Fruit fly (Drosophila melanogaster) whole organism, embryonic: Measurements from ENCODE around the gene shv.

Source experiments
- Atf3 ChIP-seq: fragments of 200-800 bp; sonication (Bioruptor generic); optimal IDR thresholded peaks from 3 replicates; lab custom pipeline; 2016; ENCODE audit warnings: missing biosample characterization, missing genetic modification characterization
- Bgb ChIP-seq: fragments of 200-800 bp; sonication (Bioruptor generic); IDR thresholded peaks from 2 replicates; pipeline ENCODE4 v1.3.6; 2022; ENCODE audit warnings: missing biosample characterization, missing genetic modification characterization; ENCODE audit not compliant: partially characterized antibody
- CG10209 ChIP-seq: fragments of 200-800 bp; sonication (Bioruptor generic); optimal IDR thresholded peaks from 3 replicates; lab custom pipeline; 2017; ENCODE audit warnings: missing biosample characterization, mild to moderate bottlenecking, missing genetic modification characterization, missing genetic modification reagents
- CG10267 ChIP-seq: fragments of 200-800 bp; sonication (Bioruptor generic); optimal IDR thresholded peaks from 2 replicates; lab custom pipeline; 2018; ENCODE audit warnings: missing biosample characterization, mild to moderate bottlenecking, missing genetic modification characterization, moderate library complexity
- CG10321 ChIP-seq: fragments of 200-800 bp; sonication (Bioruptor generic); IDR thresholded peaks from 2 replicates; pipeline ENCODE4 v1.3.6; 2022; ENCODE audit warnings: missing biosample characterization, missing genetic modification characterization
- CG11560 ChIP-seq: fragments of 200-800 bp; sonication (Bioruptor generic); IDR thresholded peaks from 3 replicates; pipeline ENCODE4 v1.3.6; 2022; ENCODE audit warnings: missing biosample characterization, missing genetic modification characterization
- CG11723 ChIP-seq: fragments of 200-800 bp; sonication (Bioruptor generic); optimal IDR thresholded peaks from 2 replicates; lab custom pipeline; 2017; ENCODE audit warnings: missing biosample characterization, mild to moderate bottlenecking, missing genetic modification characterization
- CG13296 ChIP-seq: fragments of 200-800 bp; sonication (Bioruptor generic); optimal IDR thresholded peaks from 3 replicates; lab custom pipeline; 2018; ENCODE audit warnings: missing biosample characterization, mild to moderate bottlenecking, missing genetic modification characterization
- CG13624 ChIP-seq: fragments of 200-800 bp; sonication (Bioruptor generic); optimal IDR thresholded peaks from 2 replicates; lab custom pipeline; 2016; ENCODE audit warnings: missing biosample characterization, missing genetic modification characterization
- CG1529 ChIP-seq: fragments of 200-800 bp; sonication (Bioruptor generic); optimal IDR thresholded peaks from 3 replicates; lab custom pipeline; 2018; ENCODE audit warnings: missing biosample characterization, missing genetic modification characterization
- CG1602 ChIP-seq: fragments of 200-800 bp; sonication (Bioruptor generic); optimal IDR thresholded peaks from 3 replicates; lab custom pipeline; 2016; ENCODE audit warnings: missing biosample characterization, missing genetic modification characterization
- CG18262 ChIP-seq: fragments of 200-800 bp; optimal IDR thresholded peaks from 3 replicates; lab custom pipeline; 2019; ENCODE audit warnings: missing biosample characterization, mild to moderate bottlenecking, missing genetic modification characterization, moderate library complexity
- CG1832 ChIP-seq: fragments of 200-800 bp; sonication (Bioruptor generic); optimal IDR thresholded peaks from 2 replicates; lab custom pipeline; 2017; ENCODE audit warnings: missing biosample characterization, mild to moderate bottlenecking, missing genetic modification characterization, inconsistent platforms
- CG18476 ChIP-seq: fragments of 200-800 bp; sonication (Bioruptor generic); optimal IDR thresholded peaks from 2 replicates; lab custom pipeline; 2016; ENCODE audit warnings: missing biosample characterization, mild to moderate bottlenecking, missing genetic modification characterization
- CG2120 ChIP-seq: fragments of 200-800 bp; sonication (Bioruptor generic); optimal IDR thresholded peaks from 3 replicates; lab custom pipeline; 2016; ENCODE audit warnings: missing biosample characterization, missing genetic modification characterization
- CG2712 ChIP-seq: fragments of 200-800 bp; optimal IDR thresholded peaks from 3 replicates; lab custom pipeline; 2019; ENCODE audit warnings: missing biosample characterization, mild to moderate bottlenecking, missing genetic modification characterization, moderate library complexity
- CG2889 ChIP-seq: fragments of 200-800 bp; sonication (Bioruptor generic); IDR thresholded peaks from 3 replicates; pipeline ENCODE4 v1.3.6; 2022; ENCODE audit warnings: missing biosample characterization, missing genetic modification characterization
- CG3726 ChIP-seq: fragments of 200-800 bp; sonication (Bioruptor generic); IDR thresholded peaks from 3 replicates; pipeline ENCODE4, ENCODE4 v1.3.6; 2022; ENCODE audit warnings: missing biosample characterization, missing genetic modification characterization
- CG4328 ChIP-seq: fragments of 200-800 bp; sonication (Bioruptor generic); optimal IDR thresholded peaks from 3 replicates; lab custom pipeline; 2017; ENCODE audit warnings: missing biosample characterization, missing genetic modification reagents, missing genetic modification characterization
- CG4360 ChIP-seq: fragments of 200-800 bp; sonication (Bioruptor generic); IDR thresholded peaks from 2 replicates; pipeline ENCODE4 v1.3.6; 2022; ENCODE audit warnings: missing biosample characterization, missing genetic modification characterization
- CG9797 ChIP-seq: fragments of 200-800 bp; sonication (Bioruptor generic); optimal IDR thresholded peaks from 3 replicates; lab custom pipeline; 2018; ENCODE audit warnings: missing biosample characterization, mild to moderate bottlenecking, missing genetic modification characterization
- Camta ChIP-seq: fragments of 200-800 bp; sonication (Bioruptor generic); optimal IDR thresholded peaks from 2 replicates; lab custom pipeline; 2016; ENCODE audit warnings: missing biosample characterization, missing genetic modification characterization
- GATAe ChIP-seq: fragments of 200-800 bp; sonication (Bioruptor generic); conservative IDR thresholded peaks from 2 replicates; pipeline ENCODE4 v1.3.6; 2022; ENCODE audit warnings: missing biosample characterization, missing genetic modification characterization
- Hr51 ChIP-seq, 2 experiments: fragments of 200-800 bp; sonication (Bioruptor generic); optimal IDR thresholded peaks; 2 replicates in 1 of 2; 3 replicates in 1 of 2; lab custom pipeline; 2016 to 2018; ENCODE audit warnings: missing biosample characterization in 2 of 2, missing genetic modification characterization in 2 of 2, mild to moderate bottlenecking in 1 of 2, moderate library complexity in 1 of 2
- Jarid2 ChIP-seq: fragments of 200-800 bp; sonication (Bioruptor generic); optimal IDR thresholded peaks from 3 replicates; lab custom pipeline; 2017; ENCODE audit warnings: mild to moderate bottlenecking, missing biosample characterization, missing genetic modification reagents, missing genetic modification characterization
- MESR4 ChIP-seq: fragments of 200-800 bp; sonication (Bioruptor generic); optimal IDR thresholded peaks from 2 replicates; lab custom pipeline; 2018; ENCODE audit warnings: missing biosample characterization, mild to moderate bottlenecking, missing genetic modification characterization, moderate library complexity
- MTF-1 ChIP-seq: fragments of 200-800 bp; sonication (Bioruptor generic); optimal IDR thresholded peaks from 2 replicates; lab custom pipeline; 2018; ENCODE audit warnings: missing biosample characterization, mild to moderate bottlenecking, missing genetic modification characterization, borderline replicate concordance
- NC2α ChIP-seq: fragments of 200-800 bp; sonication (Bioruptor generic); optimal IDR thresholded peaks from 2 replicates; lab custom pipeline; 2016; ENCODE audit warnings: missing biosample characterization, missing genetic modification characterization
- Six4 ChIP-seq: fragments of 200-800 bp; sonication (Bioruptor generic); optimal IDR thresholded peaks from 2 replicates; lab custom pipeline; 2016; ENCODE audit warnings: missing biosample characterization, missing genetic modification characterization
- Tbp ChIP-seq: fragments of >200 bp; optimal IDR thresholded peaks from 2 replicates; lab custom pipeline; 2018; ENCODE audit warnings: missing biosample characterization, missing genetic modification characterization
- ab ChIP-seq: fragments of 200-800 bp; sonication (Bioruptor generic); optimal IDR thresholded peaks from 2 replicates; lab custom pipeline; 2016; ENCODE audit warnings: missing biosample characterization, missing genetic modification characterization
- br ChIP-seq: fragments of >200 bp; optimal IDR thresholded peaks from 2 replicates; lab custom pipeline; 2017
- cg ChIP-seq: fragments of 200-800 bp; sonication (Bioruptor generic); optimal IDR thresholded peaks from 3 replicates; lab custom pipeline; 2019; ENCODE audit warnings: missing biosample characterization, mild to moderate bottlenecking, missing genetic modification characterization, moderate library complexity
- croc ChIP-seq: fragments of 200-800 bp; sonication (Bioruptor generic); conservative IDR thresholded peaks from 3 replicates; pipeline ENCODE4 v1.3.6; 2022; ENCODE audit warnings: missing biosample characterization, missing genetic modification characterization
- disco-r ChIP-seq: fragments of 200-800 bp; sonication (Bioruptor generic); optimal IDR thresholded peaks from 2 replicates; lab custom pipeline; 2016; ENCODE audit warnings: missing biosample characterization, missing genetic modification characterization
- gfzf ChIP-seq: fragments of 200-800 bp; sonication (Bioruptor generic); optimal IDR thresholded peaks from 2 replicates; lab custom pipeline; 2016; ENCODE audit warnings: missing biosample characterization, mild to moderate bottlenecking, missing genetic modification characterization, moderate library complexity
- gsb ChIP-seq: fragments of 200-800 bp; sonication (Bioruptor generic); IDR thresholded peaks from 2 replicates; pipeline ENCODE4 v1.3.6; 2022; ENCODE audit warnings: missing biosample characterization, missing genetic modification characterization
- gsb-n ChIP-seq: fragments of 200-800 bp; sonication (Bioruptor generic); optimal IDR thresholded peaks from 3 replicates; lab custom pipeline; 2018; ENCODE audit warnings: missing biosample characterization, mild to moderate bottlenecking, missing genetic modification characterization
- hbn ChIP-seq: fragments of 200-800 bp; sonication (Bioruptor generic); IDR thresholded peaks from 2 replicates; pipeline ENCODE4 v1.3.6; 2022; ENCODE audit warnings: missing biosample characterization, missing genetic modification characterization; ENCODE audit not compliant: partially characterized antibody
- insv ChIP-seq, 2 experiments: fragments of 200-800 bp; sonication (Bioruptor generic); optimal IDR thresholded peaks; 3 replicates each; lab custom pipeline; 2016 to 2018; ENCODE audit warnings: missing biosample characterization in 2 of 2, missing genetic modification characterization in 2 of 2
- lilli ChIP-seq: fragments of 200-800 bp; sonication (Bioruptor generic); optimal IDR thresholded peaks from 3 replicates; lab custom pipeline; 2016; ENCODE audit warnings: missing biosample characterization, missing genetic modification characterization
- nom ChIP-seq: fragments of 200-800 bp; sonication (Bioruptor generic); optimal IDR thresholded peaks from 2 replicates; lab custom pipeline; 2017; ENCODE audit warnings: missing biosample characterization, missing genetic modification characterization, mild to moderate bottlenecking, moderate library complexity, missing genetic modification reagents
- pan ChIP-seq, 4 experiments: fragments of >200 bp in 3 of 4; fragments of 200-800 bp in 1 of 4; sonication (Bioruptor generic) in 1 of 4; optimal IDR thresholded peaks in 3 of 4; IDR thresholded peaks in 1 of 4; 2 replicates each; pipeline versions ENCODE4 v1.3.6 to Lab custom; 2017 to 2022; ENCODE audit warnings: missing biosample characterization in 2 of 4, missing genetic modification characterization in 2 of 4, mixed read lengths in 1 of 4
- phol ChIP-seq: fragments of 200-800 bp; sonication (Bioruptor generic); optimal IDR thresholded peaks from 3 replicates; lab custom pipeline; 2018; ENCODE audit warnings: missing biosample characterization, mild to moderate bottlenecking, missing genetic modification characterization, moderate library complexity
- sd ChIP-seq: fragments of 200-800 bp; sonication (Bioruptor generic); optimal IDR thresholded peaks from 3 replicates; lab custom pipeline; 2018; ENCODE audit warnings: missing biosample characterization, mild to moderate bottlenecking, missing genetic modification characterization, moderate library complexity
- slou ChIP-seq: fragments of 200-800 bp; sonication (Bioruptor generic); optimal IDR thresholded peaks from 3 replicates; lab custom pipeline; 2016; ENCODE audit warnings: missing biosample characterization, missing genetic modification characterization
- sr ChIP-seq: fragments of 200-800 bp; sonication (Bioruptor generic); IDR thresholded peaks from 3 replicates; pipeline ENCODE4 v1.3.6; 2022; ENCODE audit warnings: missing biosample characterization, missing genetic modification characterization
- trh ChIP-seq: fragments of 200-800 bp; sonication (Bioruptor generic); optimal IDR thresholded peaks from 2 replicates; lab custom pipeline; 2016; ENCODE audit warnings: missing biosample characterization, missing genetic modification characterization

Gene shv

DNA sequence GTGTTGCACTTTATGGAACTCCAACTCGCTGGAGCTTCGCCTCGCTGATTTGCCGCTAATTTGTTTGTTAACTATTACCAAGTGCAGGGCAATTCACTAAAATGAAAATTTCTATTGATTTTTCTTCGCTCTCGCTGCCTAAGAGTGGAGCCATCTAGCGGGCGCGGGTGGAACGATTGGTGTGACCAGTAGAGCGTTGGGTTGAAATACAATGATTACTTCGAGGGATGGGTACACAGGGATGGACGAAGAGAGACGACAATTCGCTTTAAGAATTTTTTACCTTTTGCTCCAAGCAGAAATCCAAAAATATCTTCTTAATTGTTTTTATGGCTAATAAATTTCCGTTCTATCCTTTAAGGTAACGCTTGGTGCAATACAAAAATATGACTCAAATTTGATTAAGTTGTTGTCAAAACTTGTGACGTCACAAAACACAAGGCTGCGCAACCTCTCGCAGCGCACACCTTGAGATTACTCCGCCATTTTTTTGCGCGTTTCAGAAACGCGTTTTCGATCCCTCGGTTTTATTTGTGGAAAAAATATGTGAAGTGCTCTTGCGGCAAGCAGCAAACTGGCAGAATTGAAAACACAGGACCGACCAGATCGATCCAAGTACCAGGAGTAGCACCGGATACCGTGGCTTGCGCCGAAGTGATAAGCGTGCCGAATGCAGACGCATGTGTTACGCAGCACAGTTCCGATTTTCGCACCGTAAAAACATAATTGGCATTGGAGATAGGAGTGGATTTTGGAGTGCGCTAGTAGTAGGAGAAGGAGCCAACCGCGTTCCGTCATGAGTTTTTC is 38.1 kb upstream of the shv start, which contains the start of the genes AP-2alpha and ebi (continued):
- TF ChIP-seq hbn (no peak), CG18262 (tag; lab: Kevin White, UChicago) (peak; percentile 79), Jarid2 (GFP tag; lab: Kevin White, UChicago) (peak; percentile 51), GATAe (GFP tag; lab: Robert Waterston, UW) (no peak), insv (GFP tag; optimal IDR thresholded peaks at IDR 0.05; lab: Kevin White, UChicago) (peak in 1 of 2 experiments; percentile 43), gfzf (peak; percentile 97), CG1529 (peak; percentile 64), sr (peak; percentile 36; the same call in 1 of the 3 replicates), trh (GFP tag; lab: Kevin White, UChicago) (peak; percentile 75), CG11723 (GFP tag; lab: Kevin White, UChicago) (peak; percentile 68), Bgb (no peak), CG3726 (peak; percentile 78; the same call in 2 of the 3 replicates), CG1832 (GFP tag; lab: Kevin White, UChicago) (no peak), CG10267 (peak; percentile 78), nom (GFP tag; lab: Kevin White, UChicago) (peak; percentile 55), br (lab: Kevin White, UChicago) (no peak), MTF-1 (GFP tag; lab: Kevin White, UChicago) (peak; percentile 58), Hr51 (GFP tag; optimal IDR thresholded peaks at IDR 0.05; lab: Kevin White, UChicago) (peak; percentile 74 to 90), Camta (GFP tag; lab: Kevin White, UChicago) (peak; percentile 85), CG2712 (peak; percentile 85), CG4328 (peak; percentile 54), CG4360 (GFP tag; lab: Robert Waterston, UW) (no peak), cg (GFP tag; lab: Kevin White, UChicago) (no peak), NC2α (GFP tag; lab: Kevin White, UChicago) (peak; percentile 84), ab (peak; percentile 79), lilli (GFP tag; lab: Kevin White, UChicago) (peak; percentile 92), pan (optimal IDR thresholded peaks at IDR 0.05; lab: Kevin White, UChicago) (no peak), pan (GFP tag; optimal IDR thresholded peaks at IDR 0.05 in 1 of 2, IDR thresholded peaks at IDR 0.05 in 1 of 2) (peak in 1 of 2 experiments; percentile 82), disco-r (GFP tag; lab: Kevin White, UChicago) (peak; percentile 88), Atf3 (GFP tag; lab: Kevin White, UChicago) (peak; percentile 93), sd (tag; lab: Kevin White, UChicago) (peak; percentile 53), Six4 (GFP tag; lab: Kevin White, UChicago) (peak; percentile 81), CG13296 (GFP tag; lab: Kevin White, UChicago) (peak; percentile 54), CG9797 (GFP tag; lab: Kevin White, UChicago) (peak; percentile 92), CG2120 (GFP tag; lab: Kevin White, UChicago) (peak; percentile 96), CG1602 (GFP tag; lab: Kevin White, UChicago) (peak; percentile 88), gsb (GFP tag; lab: Robert Waterston, UW) (no peak), croc (GFP tag; lab: Robert Waterston, UW) (peak; percentile 89), slou (GFP tag; lab: Kevin White, UChicago) (peak; percentile 86), CG18476 (peak; percentile 73), CG2889 (GFP tag; lab: Robert Waterston, UW) (peak; percentile 83), CG13624 (peak; percentile 94), phol (tag; lab: Kevin White, UChicago) (peak; percentile 98), MESR4 (GFP tag; lab: Kevin White, UChicago) (peak; percentile 75), CG10321 (peak; percentile 44; the same call in 1 of the 2 replicates), CG10209 (peak; percentile 86), Tbp (no peak), gsb-n (no peak), CG11560 (tag; lab: Robert Waterston, UW) (peak; percentile 82)
